Fruit fly (Drosophila melanogaster) whole organism, embryonic: Measurements from ENCODE around the gene CG15390.

Experiments used
- ATbp ChIP-seq: fragments of 200-800 bp; sonication (Bioruptor generic); optimal IDR thresholded peaks from 2 replicates; lab custom pipeline; 2017; ENCODE audit warnings: missing biosample characterization, mild to moderate bottlenecking, missing genetic modification characterization, missing genetic modification reagents
- Blimp-1 ChIP-seq: fragments of 200-800 bp; sonication (Bioruptor generic); optimal IDR thresholded peaks from 3 replicates; lab custom pipeline; 2018; ENCODE audit warnings: missing biosample characterization, missing genetic modification characterization, mild to moderate bottlenecking, moderate library complexity, missing genetic modification reagents
- BtbVII ChIP-seq: fragments of 200-800 bp; sonication (Bioruptor generic); optimal IDR thresholded peaks from 3 replicates; lab custom pipeline; 2017; ENCODE audit warnings: missing biosample characterization, mild to moderate bottlenecking, missing genetic modification characterization
- CG14050 ChIP-seq: fragments of 200-800 bp; sonication (Bioruptor generic); IDR thresholded peaks from 3 replicates; pipeline ENCODE4 v1.3.6; 2022; ENCODE audit warnings: missing biosample characterization, missing genetic modification characterization
- CG2202 ChIP-seq: fragments of 200-800 bp; sonication (Bioruptor generic); optimal IDR thresholded peaks from 2 replicates; lab custom pipeline; 2018; ENCODE audit warnings: missing biosample characterization, mild to moderate bottlenecking, missing genetic modification characterization
- CG2678 ChIP-seq: fragments of 200-800 bp; sonication (Bioruptor generic); optimal IDR thresholded peaks from 3 replicates; lab custom pipeline; 2019; ENCODE audit warnings: missing biosample characterization, mild to moderate bottlenecking, missing genetic modification characterization, moderate library complexity
- CG3847 ChIP-seq: fragments of 200-800 bp; sonication (Bioruptor generic); IDR thresholded peaks from 2 replicates; pipeline ENCODE4 v1.3.6; 2022; ENCODE audit warnings: missing biosample characterization, missing genetic modification characterization
- CG6854 ChIP-seq: fragments of 200-800 bp; sonication (Bioruptor generic); optimal IDR thresholded peaks from 3 replicates; lab custom pipeline; 2017; ENCODE audit warnings: missing biosample characterization, mild to moderate bottlenecking, missing genetic modification characterization
- CkIIα-i1 ChIP-seq: fragments of 200-800 bp; sonication (Bioruptor generic); IDR thresholded peaks from 2 replicates; pipeline ENCODE4 v1.3.6; 2022; ENCODE audit warnings: missing biosample characterization, missing genetic modification characterization
- Doc2 ChIP-seq: fragments of 200-800 bp; sonication (Bioruptor generic); IDR thresholded peaks from 2 replicates; pipeline ENCODE4 v1.3.6; 2022; ENCODE audit warnings: missing biosample characterization, missing genetic modification characterization
- Drgx ChIP-seq: fragments of 200-800 bp; sonication (Bioruptor generic); IDR thresholded peaks from 2 replicates; pipeline ENCODE4 v1.3.6; 2022; ENCODE audit warnings: missing biosample characterization, missing genetic modification characterization
- HLH3B ChIP-seq: fragments of 200-800 bp; sonication (Bioruptor generic); IDR thresholded peaks from 2 replicates; pipeline ENCODE4 v1.3.6; 2022; ENCODE audit warnings: missing biosample characterization, missing genetic modification characterization
- HLHmδ ChIP-seq: fragments of 200-800 bp; sonication (Bioruptor generic); optimal IDR thresholded peaks from 2 replicates; lab custom pipeline; 2018; ENCODE audit warnings: missing biosample characterization, mild to moderate bottlenecking, missing genetic modification characterization, moderate library complexity
- Mrtf ChIP-seq: fragments of 200-800 bp; sonication (Bioruptor generic); IDR thresholded peaks from 3 replicates; pipeline ENCODE4 v1.3.6; 2022; ENCODE audit warnings: missing biosample characterization, missing genetic modification characterization
- NC2α ChIP-seq: fragments of 200-800 bp; sonication (Bioruptor generic); optimal IDR thresholded peaks from 2 replicates; lab custom pipeline; 2016; ENCODE audit warnings: missing biosample characterization, missing genetic modification characterization
- Scr ChIP-seq: fragments of 200-800 bp; sonication (Bioruptor generic); IDR thresholded peaks from 2 replicates; pipeline ENCODE4 v1.3.6; 2022; ENCODE audit warnings: missing biosample characterization, missing genetic modification characterization; ENCODE audit not compliant: partially characterized antibody
- Sox100B ChIP-seq: fragments of 200-800 bp; sonication (Bioruptor generic); optimal IDR thresholded peaks from 3 replicates; lab custom pipeline; 2018; ENCODE audit warnings: missing biosample characterization, mild to moderate bottlenecking, missing genetic modification characterization
- Stat92E ChIP-seq, 3 experiments: fragments of >200 bp in 2 of 3; fragments of 200-800 bp in 1 of 3; sonication (Bioruptor generic) in 1 of 3; optimal IDR thresholded peaks; 2 replicates each; lab custom pipeline; 2017 to 2019; ENCODE audit warnings: missing biosample characterization in 3 of 3, missing genetic modification characterization in 3 of 3, mild to moderate bottlenecking in 1 of 3, moderate library complexity in 1 of 3
- amos ChIP-seq: fragments of 200-800 bp; sonication (Bioruptor generic); IDR thresholded peaks from 2 replicates; pipeline ENCODE4 v1.3.6; 2022; ENCODE audit warnings: missing biosample characterization, missing genetic modification characterization; ENCODE audit not compliant: partially characterized antibody
- br ChIP-seq: fragments of >200 bp; optimal IDR thresholded peaks from 2 replicates; lab custom pipeline; 2017
- ci ChIP-seq: fragments of 200-800 bp; sonication (Bioruptor generic); IDR thresholded peaks from 3 replicates; pipeline ENCODE4 v1.3.6; 2022; ENCODE audit warnings: missing biosample characterization, missing genetic modification characterization
- disco-r ChIP-seq: fragments of 200-800 bp; sonication (Bioruptor generic); optimal IDR thresholded peaks from 2 replicates; lab custom pipeline; 2016; ENCODE audit warnings: missing biosample characterization, missing genetic modification characterization
- grn ChIP-seq: fragments of 200-800 bp; sonication (Bioruptor generic); optimal IDR thresholded peaks from 3 replicates; lab custom pipeline; 2017; ENCODE audit warnings: missing biosample characterization, missing genetic modification characterization
- pb ChIP-seq: fragments of 200-800 bp; sonication (Bioruptor generic); optimal IDR thresholded peaks from 3 replicates; lab custom pipeline; 2016; ENCODE audit warnings: missing biosample characterization, missing genetic modification characterization
- sens-2 ChIP-seq: fragments of 200-800 bp; sonication (Bioruptor generic); IDR thresholded peaks from 2 replicates; pipeline ENCODE4 v1.3.6; 2022; ENCODE audit warnings: missing biosample characterization, missing genetic modification characterization
- stwl ChIP-seq: fragments of 200-800 bp; sonication (Bioruptor generic); optimal IDR thresholded peaks from 3 replicates; lab custom pipeline; 2018; ENCODE audit warnings: missing biosample characterization, mild to moderate bottlenecking, missing genetic modification characterization, moderate library complexity
- tgo ChIP-seq: fragments of 200-800 bp; sonication (Bioruptor generic); IDR thresholded peaks from 3 replicates; pipeline ENCODE4 v1.3.6; 2022; ENCODE audit warnings: missing biosample characterization, missing genetic modification characterization
- vvl ChIP-seq: fragments of 200-800 bp; sonication (Bioruptor generic); IDR thresholded peaks from 2 replicates; pipeline ENCODE4 v1.3.6; 2022; ENCODE audit warnings: missing biosample characterization, missing genetic modification characterization
- zf30C ChIP-seq: fragments of 200-800 bp; sonication (Bioruptor generic); optimal IDR thresholded peaks from 3 replicates; lab custom pipeline; 2018; ENCODE audit warnings: missing biosample characterization, mild to moderate bottlenecking, missing genetic modification characterization

Gene CG15390

dm6 chr2L:2420490-2420889 lies 46.0 kb downstream of the CG15390 start, which contains the start of gene CG9886 (continued):
- peak; percentile 54; the same call in 1 of the 3 replicates for TF ChIP-seq tgo (GFP tag; lab: Robert Waterston, UW)
- no peak for TF ChIP-seq zf30C
- TF ChIP-seq CkIIα-i1 (GFP tag; lab: Robert Waterston, UW) = no peak
- TF ChIP-seq NC2α = peak; percentile 3
- peak; percentile 73 for TF ChIP-seq Blimp-1
- TF ChIP-seq amos (GFP tag; lab: Robert Waterston, UW) = no peak
- peak; percentile 39 for TF ChIP-seq Sox100B (GFP tag; lab: Kevin White, UChicago)
- peak; percentile 51 for TF ChIP-seq grn (GFP tag; lab: Kevin White, UChicago)
- TF ChIP-seq Stat92E (GFP tag; optimal IDR thresholded peaks at IDR 0.05; lab: Kevin White, UChicago) = peak in 1 of 3 experiments; percentile 48
- peak; percentile 77 for TF ChIP-seq vvl
- no peak for TF ChIP-seq br (lab: Kevin White, UChicago)
- TF ChIP-seq HLH3B (GFP tag; lab: Robert Waterston, UW) = peak; percentile 18; the same call in 1 of the 2 replicates
- TF ChIP-seq CG2202 = peak; percentile 39
- TF ChIP-seq CG14050 (GFP tag; lab: Robert Waterston, UW) = no peak; the same call in 2 of the 3 replicates
- TF ChIP-seq ci = 0 out of 3 replicates have a peak, but pooled peaks have one; percentile 48
- TF ChIP-seq disco-r (GFP tag; lab: Kevin White, UChicago) = no peak
- peak; percentile 89 for TF ChIP-seq stwl
- TF ChIP-seq sens-2 (GFP tag; lab: Robert Waterston, UW) = no peak
- TF ChIP-seq BtbVII = peak; percentile 43

dm6 chr2L:2424497-2424896 lies 50.0 kb downstream of the CG15390 start, which contains the start of gene CG44139:
TSS of gene CG44139 (plus strand) at chr2L:2424797.
- no peak for TF ChIP-seq ATbp (GFP tag; lab: Kevin White, UChicago)
- TF ChIP-seq Scr (GFP tag; lab: Robert Waterston, UW) = no peak
- no peak for TF ChIP-seq CG6854 (GFP tag; lab: Kevin White, UChicago)
- TF ChIP-seq HLHmδ (GFP tag; lab: Kevin White, UChicago) = no peak
- TF ChIP-seq pb = no peak
- no peak for TF ChIP-seq CG3847 (GFP tag; lab: Robert Waterston, UW)
- no peak for TF ChIP-seq Mrtf
- TF ChIP-seq Drgx (GFP tag; lab: Robert Waterston, UW) = no peak
- TF ChIP-seq CG2678 = no peak
- TF ChIP-seq Doc2 (GFP tag; lab: Robert Waterston, UW) = no peak
- TF ChIP-seq HLH3B (GFP tag; lab: Robert Waterston, UW) = no peak
- TF ChIP-seq, all 482 proteins: peak for 0
